Fruit fly (Drosophila melanogaster): ENCODE measurements around the gene CG12605.

DNA sequence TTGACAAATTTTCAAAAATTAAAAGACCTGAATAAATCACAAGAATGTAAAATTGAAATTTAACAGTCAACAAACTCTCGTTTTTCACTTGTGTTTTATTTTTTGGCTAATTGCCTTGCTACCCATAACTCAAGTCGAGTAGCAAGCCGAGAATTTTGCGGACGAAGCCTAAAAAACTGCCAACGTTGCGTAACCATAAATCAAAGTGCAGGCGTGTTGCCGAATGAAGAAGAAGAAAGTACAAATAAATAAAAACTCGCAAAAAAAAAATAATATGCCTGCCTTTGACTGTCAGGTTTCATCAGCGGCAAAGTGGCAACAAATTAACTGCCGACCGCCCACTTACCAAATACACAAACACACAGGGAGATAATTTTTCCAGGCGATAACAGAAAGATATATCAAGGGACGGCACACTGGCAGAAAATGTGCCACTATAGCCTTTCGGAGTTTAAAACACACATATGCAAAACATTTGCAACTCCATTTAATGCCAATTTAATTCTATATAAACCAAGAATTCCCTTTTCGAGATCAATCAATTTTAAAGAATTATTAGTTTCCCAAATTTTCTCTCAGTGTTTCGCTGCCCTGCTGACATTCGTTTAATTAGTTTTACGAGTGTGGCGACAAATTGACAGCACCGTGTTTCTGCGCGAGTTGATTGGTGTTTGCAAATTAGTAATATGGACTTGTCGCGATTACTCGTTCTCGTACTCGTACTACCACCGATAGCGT, 36.2 kb downstream of the CG12605 start:
- no peak for TF ChIP-seq psq (optimal IDR thresholded peaks at IDR 0.05)
- TF ChIP-seq EcR (GFP tag; optimal IDR thresholded peaks at IDR 0.05): no peak
- no peak for TF ChIP-seq CG8478 (optimal IDR thresholded peaks at IDR 0.05)
- no peak for TF ChIP-seq pan (optimal IDR thresholded peaks at IDR 0.05)
